Fruit fly (Drosophila melanogaster) whole organism, embryonic: ENCODE data around the gene CG15347.

Experiments used
- Asciz ChIP-seq: fragments of 200-800 bp; sonication (Bioruptor generic); optimal IDR thresholded peaks from 2 replicates; lab custom pipeline; 2017; ENCODE audit warnings: missing biosample characterization, mild to moderate bottlenecking, missing genetic modification characterization, missing genetic modification reagents
- Atf6 ChIP-seq: fragments of 200-800 bp; sonication (Bioruptor generic); IDR thresholded peaks from 2 replicates; pipeline ENCODE4 v1.3.6; 2022; ENCODE audit warnings: missing biosample characterization, missing genetic modification characterization
- CG10274 ChIP-seq: fragments of 200-800 bp; sonication (Bioruptor generic); optimal IDR thresholded peaks from 3 replicates; lab custom pipeline; 2017; ENCODE audit warnings: missing biosample characterization, mild to moderate bottlenecking, missing genetic modification characterization
- CG10366 ChIP-seq: fragments of 200-800 bp; sonication (Bioruptor generic); IDR thresholded peaks from 2 replicates; pipeline ENCODE4 v1.3.6; 2022; ENCODE audit warnings: missing biosample characterization, missing genetic modification characterization
- CG10959 ChIP-seq: fragments of 200-800 bp; sonication (Bioruptor generic); IDR thresholded peaks from 2 replicates; pipeline ENCODE4 v1.3.6; 2022; ENCODE audit warnings: missing biosample characterization, missing genetic modification characterization
- CG11723 ChIP-seq: fragments of 200-800 bp; sonication (Bioruptor generic); optimal IDR thresholded peaks from 2 replicates; lab custom pipeline; 2017; ENCODE audit warnings: missing biosample characterization, mild to moderate bottlenecking, missing genetic modification characterization
- CG12299 ChIP-seq: fragments of 200-800 bp; sonication (Bioruptor generic); optimal IDR thresholded peaks from 2 replicates; lab custom pipeline; 2018; ENCODE audit warnings: missing biosample characterization, mild to moderate bottlenecking, missing genetic modification characterization
- CG14014 ChIP-seq: fragments of 200-800 bp; sonication (Bioruptor generic); IDR thresholded peaks from 2 replicates; pipeline ENCODE4 v1.3.6; 2022; ENCODE audit warnings: missing biosample characterization, missing genetic modification characterization
- CG17186 ChIP-seq: fragments of 200-800 bp; sonication (Bioruptor generic); optimal IDR thresholded peaks from 3 replicates; lab custom pipeline; 2017; ENCODE audit warnings: missing biosample characterization, missing genetic modification reagents, missing genetic modification characterization
- CG17385 ChIP-seq: fragments of 200-800 bp; sonication (Bioruptor generic); optimal IDR thresholded peaks from 3 replicates; lab custom pipeline; 2018; ENCODE audit warnings: missing biosample characterization, mild to moderate bottlenecking, missing genetic modification characterization
- CG1792 ChIP-seq: fragments of 200-800 bp; sonication (Bioruptor generic); optimal IDR thresholded peaks from 2 replicates; lab custom pipeline; 2016; ENCODE audit warnings: missing biosample characterization, missing genetic modification characterization
- CG30020 ChIP-seq: fragments of 200-800 bp; optimal IDR thresholded peaks from 2 replicates; lab custom pipeline; 2019; ENCODE audit warnings: missing biosample characterization, mild to moderate bottlenecking, missing genetic modification characterization, moderate library complexity
- CG3281 ChIP-seq: fragments of 200-800 bp; sonication (Bioruptor generic); optimal IDR thresholded peaks from 3 replicates; lab custom pipeline; 2017; ENCODE audit warnings: missing biosample characterization, mild to moderate bottlenecking, missing genetic modification characterization
- CG4424 ChIP-seq: fragments of 200-800 bp; sonication (Bioruptor generic); optimal IDR thresholded peaks from 3 replicates; lab custom pipeline; 2016; ENCODE audit warnings: missing biosample characterization, missing genetic modification characterization
- CG6791 ChIP-seq: fragments of 200-800 bp; sonication (Bioruptor generic); IDR thresholded peaks from 3 replicates; pipeline ENCODE4 v1.3.6; 2022; ENCODE audit warnings: missing biosample characterization, missing genetic modification characterization; ENCODE audit not compliant: partially characterized antibody
- CG7928 ChIP-seq: fragments of 200-800 bp; sonication (Bioruptor generic); optimal IDR thresholded peaks from 2 replicates; lab custom pipeline; 2017; ENCODE audit warnings: missing biosample characterization, mild to moderate bottlenecking, missing genetic modification characterization
- D19A ChIP-seq: fragments of 200-800 bp; optimal IDR thresholded peaks from 3 replicates; lab custom pipeline; 2019; ENCODE audit warnings: missing biosample characterization, mild to moderate bottlenecking, missing genetic modification characterization, moderate library complexity
- Hey ChIP-seq: fragments of 200-800 bp; sonication (Bioruptor generic); optimal IDR thresholded peaks from 3 replicates; lab custom pipeline; 2018; ENCODE audit warnings: missing biosample characterization, mild to moderate bottlenecking, missing genetic modification characterization
- Hr51 ChIP-seq, 2 experiments: fragments of 200-800 bp; sonication (Bioruptor generic); optimal IDR thresholded peaks; 2 replicates in 1 of 2; 3 replicates in 1 of 2; lab custom pipeline; 2016 to 2018; ENCODE audit warnings: missing biosample characterization in 2 of 2, missing genetic modification characterization in 2 of 2, mild to moderate bottlenecking in 1 of 2, moderate library complexity in 1 of 2
- NFAT ChIP-seq: fragments of 200-800 bp; sonication (Bioruptor generic); IDR thresholded peaks from 2 replicates; pipeline ENCODE4 v1.3.6; 2022; ENCODE audit warnings: missing biosample characterization, missing genetic modification characterization
- NK7.1 ChIP-seq: fragments of 200-800 bp; sonication (Bioruptor generic); optimal IDR thresholded peaks from 3 replicates; lab custom pipeline; 2016; ENCODE audit warnings: missing biosample characterization, missing genetic modification characterization
- Nf-YB ChIP-seq: fragments of 200-800 bp; sonication (Bioruptor generic); optimal IDR thresholded peaks from 3 replicates; lab custom pipeline; 2019; ENCODE audit warnings: missing biosample characterization, mild to moderate bottlenecking, missing genetic modification characterization, moderate library complexity
- Optix ChIP-seq: fragments of 200-800 bp; sonication (Bioruptor generic); IDR thresholded peaks from 3 replicates; pipeline ENCODE4 v1.3.6; 2022; ENCODE audit warnings: missing biosample characterization, missing genetic modification characterization
- Ravus ChIP-seq: fragments of 200-800 bp; sonication (Bioruptor generic); IDR thresholded peaks from 2 replicates; pipeline ENCODE4 v1.3.6; 2022; ENCODE audit warnings: missing biosample characterization, missing genetic modification characterization
- Rfx ChIP-seq: fragments of 200-800 bp; sonication (Bioruptor generic); IDR thresholded peaks from 2 replicates; pipeline ENCODE4 v1.3.6; 2022; ENCODE audit warnings: missing biosample characterization, missing genetic modification characterization
- Tbp ChIP-seq: fragments of >200 bp; optimal IDR thresholded peaks from 2 replicates; lab custom pipeline; 2018; ENCODE audit warnings: missing biosample characterization, missing genetic modification characterization
- Trl ChIP-seq, 3 experiments: fragments of >200 bp in 2 of 3; fragments of 200-800 bp in 1 of 3; sonication (Bioruptor generic) in 1 of 3; optimal IDR thresholded peaks; 2 replicates in 1 of 3; 3 replicates in 2 of 3; lab custom pipeline; 2016 to 2017; ENCODE audit warnings: missing biosample characterization in 1 of 3, missing genetic modification characterization in 1 of 3
- Vsx1 ChIP-seq: fragments of 200-800 bp; sonication (Bioruptor generic); optimal IDR thresholded peaks from 2 replicates; lab custom pipeline; 2017; ENCODE audit warnings: missing biosample characterization, mild to moderate bottlenecking, missing genetic modification characterization, missing genetic modification reagents
- YL-1 ChIP-seq: fragments of 200-800 bp; sonication (Bioruptor generic); optimal IDR thresholded peaks from 3 replicates; lab custom pipeline; 2017; ENCODE audit warnings: missing biosample characterization, mild to moderate bottlenecking, missing genetic modification characterization
- aop ChIP-seq: fragments of 200-800 bp; sonication (Bioruptor generic); IDR thresholded peaks from 2 replicates; pipeline ENCODE4 v1.3.6; 2022; ENCODE audit warnings: missing biosample characterization, missing genetic modification characterization
- bab2 ChIP-seq: fragments of 200-800 bp; sonication (Bioruptor generic); optimal IDR thresholded peaks from 2 replicates; lab custom pipeline; 2016; ENCODE audit warnings: missing biosample characterization, missing genetic modification characterization
- ci ChIP-seq: fragments of 200-800 bp; sonication (Bioruptor generic); IDR thresholded peaks from 3 replicates; pipeline ENCODE4 v1.3.6; 2022; ENCODE audit warnings: missing biosample characterization, missing genetic modification characterization
- croc ChIP-seq: fragments of 200-800 bp; sonication (Bioruptor generic); conservative IDR thresholded peaks from 3 replicates; pipeline ENCODE4 v1.3.6; 2022; ENCODE audit warnings: missing biosample characterization, missing genetic modification characterization
- dati ChIP-seq: fragments of 200-800 bp; sonication (Bioruptor generic); IDR thresholded peaks from 2 replicates; pipeline ENCODE4 v1.3.6; 2022; ENCODE audit warnings: missing biosample characterization, missing genetic modification characterization
- dimm ChIP-seq: fragments of 200-800 bp; sonication (Bioruptor generic); IDR thresholded peaks from 2 replicates; pipeline ENCODE4 v1.3.6; 2022; ENCODE audit warnings: missing biosample characterization, missing genetic modification characterization
- fd96Cb ChIP-seq: fragments of 200-800 bp; sonication (Bioruptor generic); optimal IDR thresholded peaks from 2 replicates; lab custom pipeline; 2018; ENCODE audit warnings: missing biosample characterization, mild to moderate bottlenecking, missing genetic modification characterization, moderate library complexity
- grn ChIP-seq: fragments of 200-800 bp; sonication (Bioruptor generic); optimal IDR thresholded peaks from 3 replicates; lab custom pipeline; 2017; ENCODE audit warnings: missing biosample characterization, missing genetic modification characterization
- gro ChIP-seq: fragments of 200-800 bp; sonication (Bioruptor generic); optimal IDR thresholded peaks from 2 replicates; lab custom pipeline; 2016; ENCODE audit warnings: missing biosample characterization, missing genetic modification characterization
- gsb-n ChIP-seq: fragments of 200-800 bp; sonication (Bioruptor generic); optimal IDR thresholded peaks from 3 replicates; lab custom pipeline; 2018; ENCODE audit warnings: missing biosample characterization, mild to moderate bottlenecking, missing genetic modification characterization
- jumu ChIP-seq: fragments of 200-800 bp; sonication (Bioruptor generic); optimal IDR thresholded peaks from 3 replicates; lab custom pipeline; 2016; ENCODE audit warnings: missing biosample characterization, missing genetic modification characterization
- klu ChIP-seq: fragments of 200-800 bp; sonication (Bioruptor generic); IDR thresholded peaks from 2 replicates; pipeline ENCODE4 v1.3.6; 2022; ENCODE audit warnings: missing biosample characterization, missing genetic modification characterization
- lilli ChIP-seq: fragments of 200-800 bp; sonication (Bioruptor generic); optimal IDR thresholded peaks from 3 replicates; lab custom pipeline; 2016; ENCODE audit warnings: missing biosample characterization, missing genetic modification characterization
- pnt ChIP-seq: fragments of 200-800 bp; sonication (Bioruptor generic); optimal IDR thresholded peaks from 3 replicates; lab custom pipeline; 2016; ENCODE audit warnings: missing biosample characterization, missing genetic modification characterization
- pros ChIP-seq: fragments of 200-800 bp; sonication (Bioruptor generic); optimal IDR thresholded peaks from 3 replicates; lab custom pipeline; 2019; ENCODE audit warnings: missing biosample characterization, mild to moderate bottlenecking, missing genetic modification characterization, moderate library complexity
- repo ChIP-seq: fragments of 200-800 bp; sonication (Bioruptor generic); optimal IDR thresholded peaks from 2 replicates; lab custom pipeline; 2016; ENCODE audit warnings: missing biosample characterization, missing genetic modification characterization
- row ChIP-seq: fragments of 200-800 bp; sonication (Bioruptor generic); IDR thresholded peaks from 3 replicates; pipeline ENCODE4 v1.3.6; 2022; ENCODE audit warnings: missing biosample characterization, missing genetic modification characterization
- sisA ChIP-seq: fragments of 200-800 bp; sonication (Bioruptor generic); IDR thresholded peaks from 2 replicates; pipeline ENCODE4 v1.3.6; 2022; ENCODE audit warnings: missing biosample characterization, missing genetic modification characterization
- so ChIP-seq: fragments of 200-800 bp; sonication (Bioruptor generic); IDR thresholded peaks from 3 replicates; pipeline ENCODE4 v1.3.6; 2022; ENCODE audit warnings: missing biosample characterization, missing genetic modification characterization
- trem ChIP-seq: fragments of 200-800 bp; optimal IDR thresholded peaks from 3 replicates; lab custom pipeline; 2019; ENCODE audit warnings: missing biosample characterization, mild to moderate bottlenecking, missing genetic modification characterization, moderate library complexity
- tx ChIP-seq: fragments of 200-800 bp; sonication (Bioruptor generic); optimal IDR thresholded peaks from 2 replicates; lab custom pipeline; 2016; ENCODE audit warnings: missing biosample characterization, missing genetic modification characterization
- zfh1 ChIP-seq: fragments of 200-800 bp; sonication (Bioruptor generic); IDR thresholded peaks from 3 replicates; pipeline ENCODE4 v1.3.6; 2022; ENCODE audit warnings: missing biosample characterization, missing genetic modification characterization

The CG15347 gene

DNA sequence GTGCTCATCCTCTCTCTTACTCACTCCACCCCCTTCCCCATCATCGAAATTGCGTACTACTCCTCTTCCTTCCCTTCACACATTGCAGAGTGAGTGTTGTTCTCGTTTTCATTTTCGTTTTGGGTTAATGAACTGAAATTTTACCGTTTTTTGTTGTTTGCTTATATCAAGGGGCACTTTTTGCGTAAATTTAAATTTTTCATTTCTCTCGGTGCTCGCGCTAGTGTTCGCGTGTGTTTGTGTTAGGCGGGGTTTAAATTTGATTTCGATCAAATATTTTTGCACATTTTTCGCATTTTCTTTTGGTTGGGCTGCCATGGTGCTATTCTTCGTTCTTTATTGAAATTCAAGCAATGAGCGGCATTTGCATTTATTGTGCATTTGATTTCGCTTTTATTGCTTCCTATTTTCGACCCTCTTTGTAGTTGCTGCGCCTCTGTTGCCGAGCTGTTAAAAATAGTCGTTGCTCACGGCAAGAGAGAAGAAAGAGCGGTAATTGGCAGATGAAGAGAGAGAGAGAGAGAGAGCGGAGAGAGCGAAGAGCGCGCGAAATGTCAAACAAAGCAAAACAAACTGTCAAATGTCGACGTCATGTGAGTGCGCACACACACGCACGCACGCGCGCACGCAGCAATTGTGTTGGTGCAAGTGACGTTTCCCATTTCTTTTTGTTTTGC, 39.8 kb downstream of the CG15347 start (continued):
- TF ChIP-seq klu (no peak), grn (GFP tag; lab: Kevin White, UChicago) (no peak), bab2 (GFP tag; lab: Kevin White, UChicago) (no peak), repo (GFP tag; lab: Kevin White, UChicago) (no peak), so (GFP tag; lab: Robert Waterston, UW) (0 out of 3 replicates have a peak, but pooled peaks have one; percentile 52), pnt (GFP tag; lab: Kevin White, UChicago) (no peak), CG1792 (GFP tag; lab: Kevin White, UChicago) (no peak), CG6791 (no peak), NFAT (no peak), tx (GFP tag; lab: Kevin White, UChicago) (no peak), pros (GFP tag; lab: Kevin White, UChicago) (peak; percentile 1), CG10274 (no peak), YL-1 (GFP tag; lab: Kevin White, UChicago) (peak; percentile 17), trem (tag; lab: Kevin White, UChicago) (peak; percentile 17), row (GFP tag; lab: Robert Waterston, UW) (no peak), CG10366 (GFP tag; lab: Robert Waterston, UW) (no peak), Rfx (GFP tag; lab: Robert Waterston, UW) (no peak; the same call in 1 of the 2 replicates), ci (GFP tag; lab: Robert Waterston, UW) (peak; percentile 41; the same call in 1 of the 3 replicates), croc (GFP tag; lab: Robert Waterston, UW) (no peak), CG17186 (GFP tag; lab: Kevin White, UChicago) (no peak), CG14014 (GFP tag; lab: Robert Waterston, UW) (peak; percentile 10; the same call in 1 of the 2 replicates), zfh1 (GFP tag; lab: Robert Waterston, UW) (no peak), Ravus (GFP tag; lab: Robert Waterston, UW) (no peak), sisA (GFP tag; lab: Robert Waterston, UW) (no peak), Vsx1 (GFP tag; lab: Kevin White, UChicago) (peak; percentile 17), gro (GFP tag; lab: Kevin White, UChicago) (no peak), Optix (GFP tag; lab: Robert Waterston, UW) (no peak), Hr51 (GFP tag; optimal IDR thresholded peaks at IDR 0.05; lab: Kevin White, UChicago) (no peak), CG11723 (GFP tag; lab: Kevin White, UChicago) (no peak), jumu (GFP tag; lab: Kevin White, UChicago) (no peak), dimm (GFP tag; lab: Robert Waterston, UW) (no peak), Asciz (GFP tag; lab: Kevin White, UChicago) (no peak), CG30020 (no peak), CG7928 (GFP tag; lab: Kevin White, UChicago) (no peak), gsb-n (tag; lab: Kevin White, UChicago) (no peak), CG12299 (tag; lab: Kevin White, UChicago) (no peak), Atf6 (GFP tag; lab: Robert Waterston, UW) (peak; percentile 50; the same call in 1 of the 2 replicates), dati (GFP tag; lab: Robert Waterston, UW) (no peak), lilli (GFP tag; lab: Kevin White, UChicago) (no peak), CG10959 (GFP tag; lab: Robert Waterston, UW) (no peak), CG17385 (GFP tag; lab: Kevin White, UChicago) (peak; percentile 51), Nf-YB (no peak), Tbp (GFP tag; lab: Kevin White, UChicago) (no peak), NK7.1 (GFP tag; lab: Kevin White, UChicago) (no peak), Hey (tag; lab: Kevin White, UChicago) (no peak), CG4424 (GFP tag; lab: Kevin White, UChicago) (no peak), aop (no peak), fd96Cb (tag; lab: Kevin White, UChicago) (no peak), CG3281 (no peak), D19A (tag; lab: Kevin White, UChicago) (no peak), Trl (optimal IDR thresholded peaks at IDR 0.05; lab: Kevin White, UChicago) (peak; percentile 99 to 100), Trl (GFP tag; optimal IDR thresholded peaks at IDR 0.05; lab: Kevin White, UChicago) (no peak)
